Worm (Caenorhabditis elegans): ENCODE data around the gene col-177.

The col-177 gene

ce11 chrX:10961724-10962123 is 39.9 kb downstream of the col-177 start:
- TF ChIP-seq ceh-43 (GFP tag; optimal IDR thresholded peaks at IDR 0.05), result no peak

- no peak for TF ChIP-seq M03D4.4 (tag; optimal IDR thresholded peaks at IDR 0.05)
- TF ChIP-seq snpc-4 (tag; optimal IDR thresholded peaks at IDR 0.05), result no peak
- no peak for TF ChIP-seq nhr-28 (tag; optimal IDR thresholded peaks at IDR 0.05)
- TF ChIP-seq mls-2 (tag; optimal IDR thresholded peaks at IDR 0.05), result no peak
- TF ChIP-seq ztf-11 (tag; optimal IDR thresholded peaks at IDR 0.05), result no peak
- no peak for TF ChIP-seq pha-4 (tag; optimal IDR thresholded peaks at IDR 0.05)
- TF ChIP-seq cnd-1 (tag; optimal IDR thresholded peaks at IDR 0.05), result no peak
- TF ChIP-seq ceh-43 (GFP tag; optimal IDR thresholded peaks at IDR 0.05), result no peak
- TF ChIP-seq sem-2 (GFP tag; optimal IDR thresholded peaks at IDR 0.05), result no peak
- no peak for TF ChIP-seq nhr-2 (tag; optimal IDR thresholded peaks at IDR 0.05)
Observed at ce11 chrX:10959136-10959535, 42.5 kb downstream of the col-177 start, which contains the start of gene K09C8.2. Gene K09C8.2 (plus strand): TSS chrX:10959436.

ce11 chrX:10958427-10958826 is 43.2 kb downstream of the col-177 start, which contains the start of gene nlp-19:
Gene nlp-19 (plus strand): TSS chrX:10958727.
- TF ChIP-seq lsy-2 (tag; optimal IDR thresholded peaks at IDR 0.05) (no peak), lin-32 (GFP tag; optimal IDR thresholded peaks at IDR 0.05) (no peak), ham-2 (GFP tag; optimal IDR thresholded peaks at IDR 0.05) (no peak), elt-3 (tag; optimal IDR thresholded peaks at IDR 0.05) (no peak), pha-4 (tag; optimal IDR thresholded peaks at IDR 0.05) (no peak), blmp-1 (tag; optimal IDR thresholded peaks at IDR 0.05) (no peak), snpc-4 (tag; optimal IDR thresholded peaks at IDR 0.05) (no peak), nhr-76 (tag; optimal IDR thresholded peaks at IDR 0.05) (no peak), drap-1 (GFP tag; optimal IDR thresholded peaks at IDR 0.05) (no peak), nhr-28 (tag; optimal IDR thresholded peaks at IDR 0.05) (no peak), ceh-43 (GFP tag; optimal IDR thresholded peaks at IDR 0.05) (no peak), ces-1 (GFP tag; optimal IDR thresholded peaks at IDR 0.05) (no peak), nhr-237 (tag; optimal IDR thresholded peaks at IDR 0.05) (no peak), unc-39 (tag; optimal IDR thresholded peaks at IDR 0.05) (no peak), sem-2 (GFP tag; optimal IDR thresholded peaks at IDR 0.05) (no peak), ceh-83 (GFP tag; optimal IDR thresholded peaks at IDR 0.05) (no peak), bed-3 (GFP tag; optimal IDR thresholded peaks at IDR 0.05) (no peak), tbx-8 (GFP tag; optimal IDR thresholded peaks at IDR 0.05) (no peak)

ce11 chrX:10956972-10957678 is 44.5 kb downstream of the col-177 start:
- no peak for TF ChIP-seq nhr-237 (tag; optimal IDR thresholded peaks at IDR 0.05)
- TF ChIP-seq flh-1 (GFP tag; optimal IDR thresholded peaks at IDR 0.05), result no peak
- no peak for TF ChIP-seq lin-32 (GFP tag; optimal IDR thresholded peaks at IDR 0.05)
- no peak for TF ChIP-seq unc-120 (tag; optimal IDR thresholded peaks at IDR 0.05; ENCODE audit: poor library complexity, severe bottlenecking)
- no peak for TF ChIP-seq elt-3 (tag; optimal IDR thresholded peaks at IDR 0.05)
- TF ChIP-seq sem-2 (GFP tag; optimal IDR thresholded peaks at IDR 0.05), result no peak
- no peak for TF ChIP-seq bed-3 (GFP tag; optimal IDR thresholded peaks at IDR 0.05)
- no peak for TF ChIP-seq nhr-28 (tag; optimal IDR thresholded peaks at IDR 0.05)
- TF ChIP-seq hlh-1 (tag; optimal IDR thresholded peaks at IDR 0.05), result no peak
- TF ChIP-seq lsy-2 (tag; optimal IDR thresholded peaks at IDR 0.05), result no peak
- no peak for TF ChIP-seq elt-1 (tag; optimal IDR thresholded peaks at IDR 0.05; ENCODE audit: borderline replicate concordance, insufficient read depth)
- TF ChIP-seq ceh-83 (GFP tag; optimal IDR thresholded peaks at IDR 0.05), result no peak
- no peak for TF ChIP-seq mep-1 (tag; optimal IDR thresholded peaks at IDR 0.05)
- no peak for TF ChIP-seq nhr-12 (tag; optimal IDR thresholded peaks at IDR 0.05)

ce11 chrX:10953834-10954233 is 47.8 kb downstream of the col-177 start, which contains the start of gene pbo-4:
Gene pbo-4 (plus strand): TSS chrX:10954134.
- TF ChIP-seq sptf-1 (tag; optimal IDR thresholded peaks at IDR 0.05) (no peak), nhr-12 (tag; optimal IDR thresholded peaks at IDR 0.05) (no peak), lin-13 (tag; optimal IDR thresholded peaks at IDR 0.05) (no peak), unc-62 (GFP tag; optimal IDR thresholded peaks at IDR 0.05) (no peak), mab-5 (tag; optimal IDR thresholded peaks at IDR 0.05) (no peak), lin-32 (GFP tag; optimal IDR thresholded peaks at IDR 0.05) (no peak), elt-3 (tag; optimal IDR thresholded peaks at IDR 0.05) (no peak), ztf-11 (tag; optimal IDR thresholded peaks at IDR 0.05) (no peak), nhr-76 (tag; optimal IDR thresholded peaks at IDR 0.05) (no peak), sem-2 (GFP tag; optimal IDR thresholded peaks at IDR 0.05) (no peak), flh-1 (GFP tag; optimal IDR thresholded peaks at IDR 0.05) (no peak)
